Worm (Caenorhabditis elegans): ENCODE measurements around the gene T10H9.1.

ce11 chrV:6669520-6669919 is 20.1 kb downstream of the T10H9.1 start, which contains the start of gene cest-28:
- no peak for TF ChIP-seq nhr-77 (tag; optimal IDR thresholded peaks at IDR 0.05)
- no peak for TF ChIP-seq unc-130 (GFP tag; optimal IDR thresholded peaks at IDR 0.05)
- TF ChIP-seq spr-3 (GFP tag; optimal IDR thresholded peaks at IDR 0.05), result no peak
- no peak for TF ChIP-seq lin-39 (tag; optimal IDR thresholded peaks at IDR 0.05)
- no peak for TF ChIP-seq pha-4 (GFP tag; IDR thresholded peaks at IDR 0.05)
- no peak for TF ChIP-seq pha-4 (tag; optimal IDR thresholded peaks at IDR 0.05)
- TF ChIP-seq lin-13 (GFP tag; optimal IDR thresholded peaks at IDR 0.05), result no peak
- no peak for TF ChIP-seq nhr-42 (GFP tag; IDR thresholded peaks at IDR 0.05)
- TF ChIP-seq nhr-11 (tag; optimal IDR thresholded peaks at IDR 0.05), result no peak
- TF ChIP-seq arid-1 (GFP tag; conservative IDR thresholded peaks at IDR 0.05), result no peak
- TF ChIP-seq snpc-4 (tag; optimal IDR thresholded peaks at IDR 0.05), result no peak
- TF ChIP-seq unc-62 (GFP tag; optimal IDR thresholded peaks at IDR 0.05 in 1 of 2), result no peak
- TF ChIP-seq unc-62 (tag; optimal IDR thresholded peaks at IDR 0.05), result no peak
- TF ChIP-seq hmg-1.1 (GFP tag; IDR thresholded peaks at IDR 0.05), result no peak
- no peak for TF ChIP-seq nhr-28 (tag; optimal IDR thresholded peaks at IDR 0.05)

Measured in whole organism, L4 larva.